Fruit fly (Drosophila melanogaster): ENCODE measurements around the gene Sfp36F.
A peak's percentile ranks its signal among the peaks of the same experiment; 100 is the strongest.

Gene Sfp36F

DNA sequence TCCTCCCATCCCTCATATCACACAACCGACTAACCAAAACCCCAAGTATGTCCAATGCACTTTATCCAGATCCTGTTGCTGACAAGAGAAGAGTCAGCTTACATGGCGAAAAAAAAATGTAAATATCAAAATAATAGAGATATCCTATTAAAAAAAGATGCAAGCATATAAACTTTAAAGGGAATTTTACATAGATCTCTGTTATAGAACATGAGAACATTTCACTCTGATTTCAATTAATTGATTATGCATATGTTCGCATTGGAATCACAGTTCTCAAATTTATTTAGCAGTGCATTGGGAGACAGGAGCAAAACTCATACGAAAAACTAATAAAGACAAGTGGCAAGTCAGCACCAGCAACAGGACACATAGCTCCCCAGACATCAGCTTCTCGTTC lies 15.5 kb downstream of the Sfp36F start:
- TF ChIP-seq Ets98B (GFP tag; IDR thresholded peaks at IDR 0.05) (no peak), EcR (GFP tag; optimal IDR thresholded peaks at IDR 0.05) (no peak), Pif1A (GFP tag; optimal IDR thresholded peaks at IDR 0.05) (no peak), gl (tag; optimal IDR thresholded peaks at IDR 0.05) (no peak), CG17806 (tag; optimal IDR thresholded peaks at IDR 0.05) (no peak), CG8159 (tag; optimal IDR thresholded peaks at IDR 0.05) (no peak), rn (GFP tag; IDR thresholded peaks at IDR 0.05) (no peak), Pif1B (GFP tag; optimal IDR thresholded peaks at IDR 0.05) (no peak), CG15710 (tag; optimal IDR thresholded peaks at IDR 0.05) (no peak), CG4496 (GFP tag; IDR thresholded peaks at IDR 0.05) (no peak), CG14655 (GFP tag; optimal IDR thresholded peaks at IDR 0.05) (no peak), CG13204 (GFP tag; optimal IDR thresholded peaks at IDR 0.05) (no peak), CG8301 (tag; optimal IDR thresholded peaks at IDR 0.05) (no peak), Snoo (tag; optimal IDR thresholded peaks at IDR 0.05) (no peak), CG34367 (tag; optimal IDR thresholded peaks at IDR 0.05) (no peak)

DNA sequence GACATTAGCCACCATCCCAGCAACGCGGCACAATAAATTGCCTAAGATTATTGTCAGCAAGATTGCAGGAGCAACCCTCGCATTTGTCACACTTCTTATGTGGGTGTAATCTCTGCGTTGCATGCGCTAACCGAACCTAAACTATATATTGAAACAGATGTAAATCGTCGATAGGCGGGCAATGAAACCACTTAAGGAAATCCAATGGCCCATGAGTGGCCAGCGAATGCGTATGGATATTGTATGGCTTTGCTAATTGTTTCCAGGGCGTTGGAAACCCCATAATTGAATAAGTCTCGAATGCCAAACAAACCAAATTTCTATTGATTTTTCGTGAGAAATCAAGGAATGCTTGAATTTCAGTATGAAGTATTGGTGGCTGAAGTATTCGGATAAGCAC lies 16.3 kb downstream of the Sfp36F start:
- TF ChIP-seq CG12605 (GFP tag; IDR thresholded peaks at IDR 0.05) = no peak
- no peak for TF ChIP-seq CG13204 (GFP tag; optimal IDR thresholded peaks at IDR 0.05)
- no peak for TF ChIP-seq CG10348 (GFP tag; IDR thresholded peaks at IDR 0.05)
- TF ChIP-seq CG15710 (tag; optimal IDR thresholded peaks at IDR 0.05) = no peak
- no peak for TF ChIP-seq Pif1B (GFP tag; optimal IDR thresholded peaks at IDR 0.05)
- no peak for TF ChIP-seq CG34367 (tag; optimal IDR thresholded peaks at IDR 0.05)
- TF ChIP-seq CG32121 (GFP tag; IDR thresholded peaks at IDR 0.05) = no peak
- TF ChIP-seq CG14655 (GFP tag; optimal IDR thresholded peaks at IDR 0.05) = no peak
- TF ChIP-seq rn (GFP tag; IDR thresholded peaks at IDR 0.05) = no peak
- no peak for TF ChIP-seq CG8159 (tag; optimal IDR thresholded peaks at IDR 0.05)
- TF ChIP-seq EcR (GFP tag; optimal IDR thresholded peaks at IDR 0.05) = no peak
- no peak for TF ChIP-seq CG8301 (tag; optimal IDR thresholded peaks at IDR 0.05)
- no peak for TF ChIP-seq CG9948 (tag; optimal IDR thresholded peaks at IDR 0.05)
- TF ChIP-seq CG17806 (tag; optimal IDR thresholded peaks at IDR 0.05) = no peak

DNA sequence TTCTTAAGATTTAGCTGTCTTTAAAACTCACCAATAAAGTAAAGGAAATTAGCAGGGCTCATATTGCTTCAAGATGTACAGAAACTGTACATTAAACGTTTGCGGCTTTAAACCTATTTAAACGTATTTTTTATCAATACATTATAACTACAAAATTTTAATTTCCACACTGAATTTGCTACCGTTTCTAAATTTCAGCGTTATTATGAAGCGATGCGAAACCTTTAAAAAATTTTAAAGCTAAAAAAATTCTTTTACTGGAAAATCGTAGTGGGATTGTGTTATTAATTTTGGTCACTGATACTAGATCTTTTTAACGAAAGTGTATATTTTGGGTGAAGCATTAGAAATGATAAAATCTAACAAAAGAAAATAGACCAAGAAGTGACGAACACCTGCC lies 17.0 kb downstream of the Sfp36F start, which contains the start of gene CG43354:
TSS of gene CG43354 (minus strand) at position 101 of the 400 bp plus-strand sequence.
- TF ChIP-seq Ets98B (GFP tag; IDR thresholded peaks at IDR 0.05) (no peak), CG4496 (GFP tag; IDR thresholded peaks at IDR 0.05) (no peak), Pif1B (GFP tag; optimal IDR thresholded peaks at IDR 0.05) (no peak), CG17806 (tag; optimal IDR thresholded peaks at IDR 0.05) (no peak), CG15710 (tag; optimal IDR thresholded peaks at IDR 0.05) (no peak), CG13204 (GFP tag; optimal IDR thresholded peaks at IDR 0.05) (no peak), D1 (tag; optimal IDR thresholded peaks at IDR 0.05) (no peak), rn (GFP tag; IDR thresholded peaks at IDR 0.05) (no peak), CG34367 (tag; optimal IDR thresholded peaks at IDR 0.05) (no peak), gl (tag; optimal IDR thresholded peaks at IDR 0.05) (no peak), EcR (GFP tag; optimal IDR thresholded peaks at IDR 0.05) (no peak), CG14655 (GFP tag; optimal IDR thresholded peaks at IDR 0.05) (no peak), fd96Ca (GFP tag; IDR thresholded peaks at IDR 0.05) (no peak), Pif1A (GFP tag; optimal IDR thresholded peaks at IDR 0.05) (no peak), Snoo (tag; optimal IDR thresholded peaks at IDR 0.05) (no peak)

DNA sequence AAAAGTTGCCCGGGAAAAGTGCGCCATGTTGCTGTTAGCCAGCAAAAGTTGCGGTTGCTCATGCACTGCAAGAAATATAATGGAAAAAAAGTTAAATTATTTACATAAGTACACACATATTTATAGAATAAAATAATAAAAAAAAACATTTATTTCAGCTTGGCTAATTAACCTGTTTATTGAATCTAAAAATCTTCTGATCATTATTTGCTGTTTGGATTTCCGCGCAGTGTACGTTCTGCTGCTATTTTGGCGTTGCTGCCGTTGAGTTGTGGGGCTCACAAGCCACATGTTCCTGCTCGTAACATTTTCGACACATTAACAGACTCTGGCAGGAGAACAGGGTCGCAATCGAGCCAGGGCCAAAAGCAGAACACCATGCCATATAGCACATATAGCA lies 18.2 kb downstream of the Sfp36F start:
- TF ChIP-seq CG10348 (GFP tag; IDR thresholded peaks at IDR 0.05) (no peak), CG15710 (tag; optimal IDR thresholded peaks at IDR 0.05) (peak; percentile 83), CG8159 (tag; optimal IDR thresholded peaks at IDR 0.05) (peak; percentile 86), Pif1A (GFP tag; optimal IDR thresholded peaks at IDR 0.05) (peak; percentile 74), D1 (tag; optimal IDR thresholded peaks at IDR 0.05) (peak; percentile 62), gl (tag; optimal IDR thresholded peaks at IDR 0.05) (peak; percentile 59), CG12605 (GFP tag; IDR thresholded peaks at IDR 0.05) (peak; percentile 76; the same call in 1 of the 2 replicates), CG34367 (tag; optimal IDR thresholded peaks at IDR 0.05) (peak; percentile 75), CG9948 (tag; optimal IDR thresholded peaks at IDR 0.05) (peak; percentile 88), Pif1B (GFP tag; optimal IDR thresholded peaks at IDR 0.05) (peak; percentile 74), CG4496 (GFP tag; IDR thresholded peaks at IDR 0.05) (peak; percentile 85), EcR (GFP tag; optimal IDR thresholded peaks at IDR 0.05) (no peak), Snoo (tag; optimal IDR thresholded peaks at IDR 0.05) (peak; percentile 72), CG8301 (tag; optimal IDR thresholded peaks at IDR 0.05) (peak; percentile 84), CG17806 (tag; optimal IDR thresholded peaks at IDR 0.05) (peak; percentile 85), Ets98B (GFP tag; IDR thresholded peaks at IDR 0.05) (peak; percentile 77), CG32121 (GFP tag; IDR thresholded peaks at IDR 0.05) (peak; percentile 77), CG13204 (GFP tag; optimal IDR thresholded peaks at IDR 0.05) (peak; percentile 48), CG14655 (GFP tag; optimal IDR thresholded peaks at IDR 0.05) (peak; percentile 90), rn (GFP tag; IDR thresholded peaks at IDR 0.05) (peak; percentile 42; the same call in 1 of the 2 replicates), fd96Ca (GFP tag; IDR thresholded peaks at IDR 0.05) (peak; percentile 78)

DNA sequence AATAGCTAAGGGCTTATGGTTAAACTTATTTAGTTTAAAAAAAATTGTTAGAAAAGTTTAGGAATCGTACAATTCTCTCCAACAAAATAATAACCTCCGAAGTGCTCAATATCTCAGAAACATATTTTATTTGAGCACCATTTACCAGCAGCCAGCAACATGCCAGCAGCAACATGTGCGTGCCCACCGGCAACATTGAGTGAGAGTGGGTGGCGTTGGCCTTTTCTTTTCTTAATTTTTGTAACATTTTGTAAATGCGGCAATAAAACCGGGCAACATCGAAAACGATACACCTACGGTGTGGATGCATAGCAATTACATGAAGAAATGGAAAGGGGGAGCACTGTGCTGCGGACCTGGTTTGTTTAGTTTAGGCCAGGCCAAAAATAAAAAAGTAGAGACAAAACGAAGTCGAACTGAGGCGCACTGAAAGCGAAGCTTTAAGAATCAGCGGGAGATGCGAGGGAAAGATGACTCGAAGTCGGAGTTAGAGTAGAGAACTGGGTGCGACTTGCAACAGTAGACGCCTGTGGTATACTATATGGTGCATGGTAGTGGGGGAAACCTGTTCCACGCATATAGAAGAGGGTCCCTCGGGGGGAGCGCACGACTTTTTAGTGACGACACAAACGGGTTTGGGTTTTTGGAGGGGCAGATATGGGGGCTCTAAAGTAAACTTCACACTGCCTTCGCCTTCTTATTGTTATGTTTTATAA lies 19.4 kb downstream of the Sfp36F start:
- TF ChIP-seq D1 (tag; optimal IDR thresholded peaks at IDR 0.05) = no peak
- TF ChIP-seq CG15710 (tag; optimal IDR thresholded peaks at IDR 0.05) = no peak
- TF ChIP-seq fd96Ca (GFP tag; IDR thresholded peaks at IDR 0.05) = no peak
- TF ChIP-seq CG14655 (GFP tag; optimal IDR thresholded peaks at IDR 0.05) = no peak
- no peak for TF ChIP-seq Pif1B (GFP tag; optimal IDR thresholded peaks at IDR 0.05)
- TF ChIP-seq CG8159 (tag; optimal IDR thresholded peaks at IDR 0.05) = no peak
- TF ChIP-seq CG8301 (tag; optimal IDR thresholded peaks at IDR 0.05) = no peak
- no peak for TF ChIP-seq CG4496 (GFP tag; IDR thresholded peaks at IDR 0.05)
- peak; percentile 36 for TF ChIP-seq EcR (GFP tag; optimal IDR thresholded peaks at IDR 0.05)
- peak; percentile 9 for TF ChIP-seq gl (tag; optimal IDR thresholded peaks at IDR 0.05)
- TF ChIP-seq Ets98B (GFP tag; IDR thresholded peaks at IDR 0.05) = no peak
- no peak for TF ChIP-seq CG10348 (GFP tag; IDR thresholded peaks at IDR 0.05)
- TF ChIP-seq CG34367 (tag; optimal IDR thresholded peaks at IDR 0.05) = no peak
- no peak for TF ChIP-seq CG12605 (GFP tag; IDR thresholded peaks at IDR 0.05)
- TF ChIP-seq rn (GFP tag; IDR thresholded peaks at IDR 0.05) = no peak
- no peak for TF ChIP-seq CG32121 (GFP tag; IDR thresholded peaks at IDR 0.05)

All from whole organism, pupa.